Fruit fly (Drosophila melanogaster) whole organism, embryonic: ENCODE measurements around the gene CG32857.

ENCODE experiments used
- ATbp ChIP-seq: fragments of 200-800 bp; sonication (Bioruptor generic); optimal IDR thresholded peaks from 2 replicates; lab custom pipeline; 2017; ENCODE audit warnings: missing biosample characterization, mild to moderate bottlenecking, missing genetic modification characterization, missing genetic modification reagents
- Antp ChIP-seq: fragments of 200-800 bp; sonication (Bioruptor generic); optimal IDR thresholded peaks from 3 replicates; lab custom pipeline; 2016; ENCODE audit warnings: missing biosample characterization, missing genetic modification characterization
- Atf3 ChIP-seq: fragments of 200-800 bp; sonication (Bioruptor generic); optimal IDR thresholded peaks from 3 replicates; lab custom pipeline; 2016; ENCODE audit warnings: missing biosample characterization, missing genetic modification characterization
- Blimp-1 ChIP-seq: fragments of 200-800 bp; sonication (Bioruptor generic); optimal IDR thresholded peaks from 3 replicates; lab custom pipeline; 2018; ENCODE audit warnings: missing biosample characterization, missing genetic modification characterization, mild to moderate bottlenecking, moderate library complexity, missing genetic modification reagents
- CG12155 ChIP-seq: fragments of 200-800 bp; sonication (Bioruptor generic); optimal IDR thresholded peaks from 3 replicates; lab custom pipeline; 2016; ENCODE audit warnings: missing biosample characterization, missing genetic modification characterization
- CG12219 ChIP-seq: fragments of 200-800 bp; sonication (Bioruptor generic); optimal IDR thresholded peaks from 3 replicates; lab custom pipeline; 2018; ENCODE audit warnings: missing biosample characterization, mild to moderate bottlenecking, missing genetic modification characterization
- CG12744 ChIP-seq: fragments of 200-800 bp; sonication (Bioruptor generic); optimal IDR thresholded peaks from 2 replicates; lab custom pipeline; 2016; ENCODE audit warnings: missing biosample characterization, missing genetic modification characterization
- CG13123 ChIP-seq: fragments of 200-800 bp; sonication (Bioruptor generic); optimal IDR thresholded peaks from 2 replicates; lab custom pipeline; 2016; ENCODE audit warnings: missing biosample characterization, missing genetic modification characterization
- CG13296 ChIP-seq: fragments of 200-800 bp; sonication (Bioruptor generic); optimal IDR thresholded peaks from 3 replicates; lab custom pipeline; 2018; ENCODE audit warnings: missing biosample characterization, mild to moderate bottlenecking, missing genetic modification characterization
- CG13894 ChIP-seq: fragments of 200-800 bp; sonication (Bioruptor generic); optimal IDR thresholded peaks from 3 replicates; lab custom pipeline; 2018; ENCODE audit warnings: missing biosample characterization, mild to moderate bottlenecking, missing genetic modification characterization, moderate library complexity
- CG14710 ChIP-seq: fragments of 200-800 bp; sonication (Bioruptor generic); optimal IDR thresholded peaks from 3 replicates; lab custom pipeline; 2019; ENCODE audit warnings: missing biosample characterization, mild to moderate bottlenecking, missing genetic modification characterization, moderate library complexity
- CG15011 ChIP-seq: fragments of 200-800 bp; sonication (Bioruptor generic); optimal IDR thresholded peaks from 3 replicates; lab custom pipeline; 2018; ENCODE audit warnings: missing biosample characterization, mild to moderate bottlenecking, missing genetic modification characterization
- CG15073 ChIP-seq: fragments of 200-800 bp; sonication (Bioruptor generic); optimal IDR thresholded peaks from 2 replicates; lab custom pipeline; 2016; ENCODE audit warnings: missing biosample characterization, missing genetic modification characterization
- CG1602 ChIP-seq: fragments of 200-800 bp; sonication (Bioruptor generic); optimal IDR thresholded peaks from 3 replicates; lab custom pipeline; 2016; ENCODE audit warnings: missing biosample characterization, missing genetic modification characterization
- CG31224 ChIP-seq: fragments of 200-800 bp; sonication (Bioruptor generic); IDR thresholded peaks from 2 replicates; pipeline ENCODE4 v1.3.6; 2022; ENCODE audit warnings: missing biosample characterization, missing genetic modification characterization
- CG7271 ChIP-seq: fragments of 200-800 bp; sonication (Bioruptor generic); optimal IDR thresholded peaks from 2 replicates; lab custom pipeline; 2018; ENCODE audit warnings: missing biosample characterization, mild to moderate bottlenecking, missing genetic modification characterization, moderate library complexity
- CG8359 ChIP-seq: fragments of 200-800 bp; sonication (Bioruptor generic); optimal IDR thresholded peaks from 2 replicates; lab custom pipeline; 2017; ENCODE audit warnings: missing biosample characterization, mild to moderate bottlenecking, missing genetic modification characterization, borderline replicate concordance
- CG8944 ChIP-seq: fragments of 200-800 bp; sonication (Bioruptor generic); optimal IDR thresholded peaks from 3 replicates; lab custom pipeline; 2016; ENCODE audit warnings: missing biosample characterization, missing genetic modification characterization
- CTCF ChIP-seq: fragments of 200-800 bp; sonication (Bioruptor generic); optimal IDR thresholded peaks from 2 replicates; lab custom pipeline; 2017; ENCODE audit warnings: missing biosample characterization, mild to moderate bottlenecking, missing genetic modification characterization, moderate library complexity
- Camta ChIP-seq: fragments of 200-800 bp; sonication (Bioruptor generic); optimal IDR thresholded peaks from 2 replicates; lab custom pipeline; 2016; ENCODE audit warnings: missing biosample characterization, missing genetic modification characterization
- Chrac-16 ChIP-seq: fragments of 200-800 bp; sonication (Bioruptor generic); optimal IDR thresholded peaks from 3 replicates; lab custom pipeline; 2016; ENCODE audit warnings: missing biosample characterization, missing genetic modification characterization
- Dbx ChIP-seq: fragments of 200-800 bp; sonication (Bioruptor generic); IDR thresholded peaks from 3 replicates; pipeline ENCODE4 v1.3.6; 2022; ENCODE audit warnings: missing biosample characterization, missing genetic modification characterization
- E2f2 ChIP-seq: fragments of 200-800 bp; sonication (Bioruptor generic); IDR thresholded peaks from 2 replicates; pipeline ENCODE4 v1.3.6; 2022; ENCODE audit warnings: missing biosample characterization, missing genetic modification characterization
- Fer1 ChIP-seq: fragments of 200-800 bp; sonication (Bioruptor generic); optimal IDR thresholded peaks from 2 replicates; lab custom pipeline; 2017; ENCODE audit warnings: missing biosample characterization, mild to moderate bottlenecking, missing genetic modification characterization
- Fer3 ChIP-seq: fragments of 200-800 bp; sonication (Bioruptor generic); optimal IDR thresholded peaks from 2 replicates; lab custom pipeline; 2018; ENCODE audit warnings: missing biosample characterization, mild to moderate bottlenecking, missing genetic modification characterization, moderate library complexity
- Gug ChIP-seq: fragments of 200-800 bp; sonication (Bioruptor generic); IDR thresholded peaks from 4 replicates; pipeline ENCODE4 v1.3.6; 2022; ENCODE audit warnings: missing biosample characterization, missing genetic modification characterization
- Hand ChIP-seq: fragments of 200-800 bp; sonication (Bioruptor generic); optimal IDR thresholded peaks from 2 replicates; lab custom pipeline; 2017; ENCODE audit warnings: mild to moderate bottlenecking, missing biosample characterization, missing genetic modification reagents, missing genetic modification characterization
- Mes4 ChIP-seq: fragments of 200-800 bp; sonication (Bioruptor generic); optimal IDR thresholded peaks from 2 replicates; lab custom pipeline; 2016; ENCODE audit warnings: missing biosample characterization, missing genetic modification characterization
- Pdp1 ChIP-seq, 2 experiments: fragments of 200-800 bp; sonication (Bioruptor generic); optimal IDR thresholded peaks; 3 replicates each; lab custom pipeline; 2016; ENCODE audit warnings: missing biosample characterization in 2 of 2, missing genetic modification characterization in 2 of 2, mild to moderate bottlenecking in 1 of 2, moderate library complexity in 1 of 2
- Sox102F ChIP-seq: fragments of 200-800 bp; sonication (Bioruptor generic); optimal IDR thresholded peaks from 2 replicates; lab custom pipeline; 2018; ENCODE audit warnings: missing biosample characterization, mild to moderate bottlenecking, missing genetic modification characterization, moderate library complexity
- Ssrp ChIP-seq: fragments of 200-800 bp; sonication (Bioruptor generic); optimal IDR thresholded peaks from 2 replicates; lab custom pipeline; 2018; ENCODE audit warnings: missing biosample characterization, mild to moderate bottlenecking, missing genetic modification characterization, moderate library complexity
- Stat92E ChIP-seq, 3 experiments: fragments of >200 bp in 2 of 3; fragments of 200-800 bp in 1 of 3; sonication (Bioruptor generic) in 1 of 3; optimal IDR thresholded peaks; 2 replicates each; lab custom pipeline; 2017 to 2019; ENCODE audit warnings: missing biosample characterization in 3 of 3, missing genetic modification characterization in 3 of 3, mild to moderate bottlenecking in 1 of 3, moderate library complexity in 1 of 3
- btn ChIP-seq: fragments of 200-800 bp; sonication (Bioruptor generic); optimal IDR thresholded peaks from 2 replicates; lab custom pipeline; 2016; ENCODE audit warnings: missing biosample characterization, missing genetic modification characterization
- croc ChIP-seq: fragments of 200-800 bp; sonication (Bioruptor generic); conservative IDR thresholded peaks from 3 replicates; pipeline ENCODE4 v1.3.6; 2022; ENCODE audit warnings: missing biosample characterization, missing genetic modification characterization
- da ChIP-seq: fragments of 200-800 bp; sonication (Bioruptor generic); optimal IDR thresholded peaks from 2 replicates; lab custom pipeline; 2016; ENCODE audit warnings: missing biosample characterization, missing genetic modification characterization
- disco-r ChIP-seq: fragments of 200-800 bp; sonication (Bioruptor generic); optimal IDR thresholded peaks from 2 replicates; lab custom pipeline; 2016; ENCODE audit warnings: missing biosample characterization, missing genetic modification characterization
- emc ChIP-seq: fragments of 200-800 bp; sonication (Bioruptor generic); optimal IDR thresholded peaks from 2 replicates; lab custom pipeline; 2016; ENCODE audit warnings: missing biosample characterization, missing genetic modification characterization
- gcm ChIP-seq: fragments of 200-800 bp; sonication (Bioruptor generic); optimal IDR thresholded peaks from 2 replicates; lab custom pipeline; 2019; ENCODE audit warnings: missing biosample characterization, mild to moderate bottlenecking, missing genetic modification characterization, moderate library complexity
- hkb ChIP-seq, 2 experiments: fragments of 200-800 bp in 1 of 2; fragments of >200 bp in 1 of 2; sonication (Bioruptor generic) in 1 of 2; IDR thresholded peaks in 1 of 2; optimal IDR thresholded peaks in 1 of 2; 2 replicates each; pipeline versions ENCODE4 v1.3.6 to Lab custom; 2017 to 2022; ENCODE audit warnings: missing biosample characterization in 1 of 2, missing genetic modification characterization in 1 of 2
- jing ChIP-seq: fragments of 200-800 bp; sonication (Bioruptor generic); optimal IDR thresholded peaks from 2 replicates; lab custom pipeline; 2018; ENCODE audit warnings: missing biosample characterization, mild to moderate bottlenecking, missing genetic modification characterization
- jumu ChIP-seq: fragments of 200-800 bp; sonication (Bioruptor generic); optimal IDR thresholded peaks from 3 replicates; lab custom pipeline; 2016; ENCODE audit warnings: missing biosample characterization, missing genetic modification characterization
- nmo ChIP-seq: fragments of 200-800 bp; sonication (Bioruptor generic); optimal IDR thresholded peaks from 2 replicates; lab custom pipeline; 2018; ENCODE audit warnings: missing biosample characterization, mild to moderate bottlenecking, missing genetic modification characterization, moderate library complexity
- nom ChIP-seq: fragments of 200-800 bp; sonication (Bioruptor generic); optimal IDR thresholded peaks from 2 replicates; lab custom pipeline; 2017; ENCODE audit warnings: missing biosample characterization, missing genetic modification characterization, mild to moderate bottlenecking, moderate library complexity, missing genetic modification reagents
- oc ChIP-seq: fragments of 200-800 bp; sonication (Bioruptor generic); optimal IDR thresholded peaks from 2 replicates; lab custom pipeline; 2018; ENCODE audit warnings: missing biosample characterization, mild to moderate bottlenecking, missing genetic modification characterization, moderate library complexity
- odd ChIP-seq: fragments of 200-800 bp; sonication (Bioruptor generic); optimal IDR thresholded peaks from 2 replicates; lab custom pipeline; 2017; ENCODE audit warnings: missing biosample characterization, mild to moderate bottlenecking, missing genetic modification characterization
- pzg ChIP-seq: fragments of 200-800 bp; sonication (Bioruptor generic); optimal IDR thresholded peaks from 3 replicates; lab custom pipeline; 2018; ENCODE audit warnings: missing biosample characterization, mild to moderate bottlenecking, missing genetic modification characterization, moderate library complexity
- ssp ChIP-seq: fragments of 200-800 bp; sonication (Bioruptor generic); IDR thresholded peaks from 2 replicates; pipeline ENCODE4 v1.3.6; 2022; ENCODE audit warnings: missing biosample characterization, missing genetic modification characterization
- tap ChIP-seq: fragments of 200-800 bp; optimal IDR thresholded peaks from 3 replicates; lab custom pipeline; 2019; ENCODE audit warnings: missing biosample characterization, mild to moderate bottlenecking, missing genetic modification characterization, moderate library complexity
- zen ChIP-seq: fragments of 200-800 bp; sonication (Bioruptor generic); optimal IDR thresholded peaks from 3 replicates; lab custom pipeline; 2018; ENCODE audit warnings: missing biosample characterization, mild to moderate bottlenecking, missing genetic modification characterization, moderate library complexity

Gene CG32857

dm6 chrX:21631452-21631851, 14.0 kb upstream of the CG32857 start (continued):
- TF ChIP-seq Ssrp (tag; lab: Kevin White, UChicago): peak; percentile 77
- no peak for TF ChIP-seq CG13123
- peak; percentile 85 for TF ChIP-seq CG14710 (tag; lab: Kevin White, UChicago)
- 0 out of 2 replicates have a peak, but pooled peaks have one; percentile 18 for TF ChIP-seq CG31224 (GFP tag; lab: Robert Waterston, UW)
- peak; percentile 62 for TF ChIP-seq Fer3 (tag; lab: Kevin White, UChicago)
- TF ChIP-seq CG15011: peak; percentile 47
- peak; percentile 46 for TF ChIP-seq tap (tag; lab: Kevin White, UChicago)
- TF ChIP-seq Hand (GFP tag; lab: Kevin White, UChicago): no peak
- TF ChIP-seq nmo (GFP tag; lab: Kevin White, UChicago): peak; percentile 85
- TF ChIP-seq Blimp-1: peak; percentile 83
- peak; percentile 54 for TF ChIP-seq CG1602 (GFP tag; lab: Kevin White, UChicago)
- TF ChIP-seq Pdp1 (GFP tag; optimal IDR thresholded peaks at IDR 0.05; lab: Kevin White, UChicago): peak; percentile 60 to 61
- peak; percentile 62 for TF ChIP-seq nom (GFP tag; lab: Kevin White, UChicago)
- no peak for TF ChIP-seq CG15073 (GFP tag; lab: Kevin White, UChicago)
- peak; percentile 5 for TF ChIP-seq jing (GFP tag; lab: Kevin White, UChicago)
- peak; percentile 75 for TF ChIP-seq Sox102F (GFP tag; lab: Kevin White, UChicago)
- no peak for TF ChIP-seq hkb (optimal IDR thresholded peaks at IDR 0.05; lab: Kevin White, UChicago)
- peak; percentile 76; the same call in 1 of the 2 replicates for TF ChIP-seq hkb (GFP tag; IDR thresholded peaks at IDR 0.05; lab: Robert Waterston, UW)
- peak; percentile 48 for TF ChIP-seq disco-r (GFP tag; lab: Kevin White, UChicago)
- peak in 1 of 3 experiments; percentile 63 for TF ChIP-seq Stat92E (GFP tag; optimal IDR thresholded peaks at IDR 0.05; lab: Kevin White, UChicago)
- peak; percentile 54 for TF ChIP-seq Fer1 (GFP tag; lab: Kevin White, UChicago)
- peak; percentile 34; the same call in 1 of the 4 replicates for TF ChIP-seq Gug (GFP tag; lab: Robert Waterston, UW)
- TF ChIP-seq CG13296 (GFP tag; lab: Kevin White, UChicago): peak; percentile 64
- TF ChIP-seq Atf3 (GFP tag; lab: Kevin White, UChicago): peak; percentile 18
- peak; percentile 26 for TF ChIP-seq jumu
- peak; percentile 49 for TF ChIP-seq Camta (GFP tag; lab: Kevin White, UChicago)
- peak; percentile 68 for TF ChIP-seq Chrac-16
- TF ChIP-seq CTCF (GFP tag; lab: Kevin White, UChicago): peak; percentile 13
- peak; percentile 1 for TF ChIP-seq CG13894 (tag; lab: Kevin White, UChicago)
- TF ChIP-seq CG12219: peak; percentile 76
- peak; percentile 46 for TF ChIP-seq CG8359 (GFP tag; lab: Kevin White, UChicago)
- no peak; the same call in 1 of the 2 replicates for TF ChIP-seq ssp (GFP tag; lab: Robert Waterston, UW)
- peak; percentile 31 for TF ChIP-seq Mes4
- TF ChIP-seq odd: peak; percentile 59
- peak; percentile 58 for TF ChIP-seq oc (tag; lab: Kevin White, UChicago)
- TF ChIP-seq ATbp (GFP tag; lab: Kevin White, UChicago): peak; percentile 68
- TF ChIP-seq CG7271: peak; percentile 23
- TF ChIP-seq CG12744 (GFP tag; lab: Kevin White, UChicago): peak; percentile 55
- peak; percentile 15 for TF ChIP-seq CG12155 (GFP tag; lab: Kevin White, UChicago)
- TF ChIP-seq Dbx (GFP tag; lab: Robert Waterston, UW): no peak
- peak; percentile 14 for TF ChIP-seq pzg (GFP tag; lab: Kevin White, UChicago)
- peak; percentile 66 for TF ChIP-seq zen (tag; lab: Kevin White, UChicago)
- TF ChIP-seq da (GFP tag; lab: Kevin White, UChicago): no peak
- TF ChIP-seq CG8944: peak; percentile 61
- 0 out of 2 replicates have a peak, but pooled peaks have one; percentile 46 for TF ChIP-seq E2f2 (GFP tag; lab: Robert Waterston, UW)
- TF ChIP-seq btn (GFP tag; lab: Kevin White, UChicago): peak; percentile 55
- peak; percentile 49; the same call in 2 of the 3 replicates for TF ChIP-seq croc
- peak; percentile 6 for TF ChIP-seq emc (GFP tag; lab: Kevin White, UChicago)
- TF ChIP-seq gcm (GFP tag; lab: Kevin White, UChicago): peak; percentile 77
- TF ChIP-seq Antp (GFP tag; lab: Kevin White, UChicago): peak; percentile 49
